Worm (Caenorhabditis elegans): ENCODE results near the gene rfip-1.

DNA sequence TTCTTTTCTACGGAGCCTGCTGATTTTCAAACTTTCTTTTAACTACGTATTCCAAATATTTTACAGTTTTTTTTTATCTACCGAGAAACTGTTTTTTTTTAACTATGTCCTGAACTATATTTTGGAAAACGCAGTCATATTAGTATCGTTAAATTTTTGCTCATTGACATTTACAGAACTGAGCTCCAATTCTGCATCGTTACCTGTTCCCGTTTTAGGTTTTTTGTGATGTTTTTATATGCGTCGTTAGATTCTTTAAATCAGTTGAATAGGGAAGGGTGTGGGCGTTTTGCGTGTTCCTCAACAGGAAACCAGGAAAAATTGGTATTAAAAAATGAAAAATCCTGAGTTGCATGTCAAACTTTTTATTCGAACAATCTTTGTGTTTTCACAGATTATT, 8.5 kb downstream of the rfip-1 start:
- TF ChIP-seq sma-9 (GFP tag; optimal IDR thresholded peaks at IDR 0.05) (no peak), sma-9 (tag; optimal IDR thresholded peaks at IDR 0.05) (no peak), elt-3 (tag; optimal IDR thresholded peaks at IDR 0.05) (no peak), ama-1 (optimal IDR thresholded peaks at IDR 0.05) (no peak), C34F6.9 (tag; optimal IDR thresholded peaks at IDR 0.05) (no peak), elt-1 (tag; optimal IDR thresholded peaks at IDR 0.05) (no peak), nhr-25 (tag; optimal IDR thresholded peaks at IDR 0.05) (no peak), nhr-11 (tag; optimal IDR thresholded peaks at IDR 0.05) (no peak), skn-1 (tag; optimal IDR thresholded peaks at IDR 0.05) (no peak), dmd-4 (tag; optimal IDR thresholded peaks at IDR 0.05) (no peak), unc-62 (GFP tag; optimal IDR thresholded peaks at IDR 0.05) (no peak), alr-1 (tag; optimal IDR thresholded peaks at IDR 0.05) (no peak)
